Worm (Caenorhabditis elegans) whole organism, L1 larva: Measurements from ENCODE around the gene cwp-1.

Experiments used
- ceh-8 ChIP-seq: fragments of 200-800 bp; sonication (Bioruptor generic); optimal IDR thresholded peaks from 2 replicates; lab custom pipeline; 2018; ENCODE audit warnings: mild to moderate bottlenecking, missing genetic modification characterization, moderate library complexity, missing compliant biosample characterization
- ceh-82 ChIP-seq, 3 experiments: fragments of 150-350 bp in 1 of 3; sonication (generic microtip) in 2 of 3; optimal IDR thresholded peaks; 2 replicates each; lab custom pipeline; 2014 to 2017; ENCODE audit warnings: missing biosample characterization in 3 of 3, missing genetic modification characterization in 3 of 3
- ceh-88 ChIP-seq: fragments of 200-800 bp; sonication (Bioruptor generic); IDR thresholded peaks from 2 replicates; pipeline ENCODE4 v1.3.6; 2022; ENCODE audit warnings: missing genetic modification characterization, missing compliant biosample characterization
- elt-2 ChIP-seq: sonication (generic microtip); optimal IDR thresholded peaks from 2 replicates; lab custom pipeline; 2016; ENCODE audit warnings: missing genetic modification characterization, mild to moderate bottlenecking, inconsistent platforms, missing compliant biosample characterization, missing genetic modification reagents
- ets-5 ChIP-seq: fragments of 200-800 bp; sonication (Bioruptor generic); IDR thresholded peaks from 2 replicates; pipeline ENCODE4 v1.3.6; 2022; ENCODE audit warnings: missing genetic modification characterization, missing compliant biosample characterization
- grh-1 ChIP-seq: fragments of 200-800 bp; sonication (Bioruptor generic); IDR thresholded peaks from 2 replicates; pipeline ENCODE4 v1.3.6; 2022; ENCODE audit warnings: missing genetic modification reagents, missing genetic modification characterization, missing compliant biosample characterization
- lin-35 ChIP-seq, 2 experiments: fragments of 150-350 bp; optimal IDR thresholded peaks; 2 replicates each; lab custom pipeline; 2014; ENCODE audit warnings: missing biosample characterization in 2 of 2, missing genetic modification characterization in 2 of 2, missing genetic modification reagents in 2 of 2
- mab-9 ChIP-seq: fragments of 200-800 bp; sonication (Bioruptor generic); IDR thresholded peaks from 2 replicates; pipeline ENCODE4 v1.3.6; 2022; ENCODE audit warnings: missing genetic modification reagents, missing genetic modification characterization, missing compliant biosample characterization
- nhr-19 ChIP-seq: fragments of 200-800 bp; sonication (Bioruptor generic); conservative IDR thresholded peaks from 2 replicates; pipeline ENCODE4 v1.3.6; 2022; ENCODE audit warnings: missing genetic modification characterization, missing compliant biosample characterization
- nhr-20 ChIP-seq: sonication (generic microtip); optimal IDR thresholded peaks from 2 replicates; lab custom pipeline; 2016; ENCODE audit warnings: mild to moderate bottlenecking, missing genetic modification characterization, missing compliant biosample characterization
- nhr-71 ChIP-seq: sonication (generic microtip); optimal IDR thresholded peaks from 2 replicates; lab custom pipeline; 2016; ENCODE audit warnings: mild to moderate bottlenecking, missing genetic modification characterization, moderate library complexity, missing compliant biosample characterization
- nhr-77 ChIP-seq: fragments of 150-350 bp; optimal IDR thresholded peaks from 2 replicates; lab custom pipeline; 2014; ENCODE audit warnings: missing biosample characterization, missing genetic modification characterization
- nhr-84 ChIP-seq: sonication (generic microtip); optimal IDR thresholded peaks from 2 replicates; lab custom pipeline; 2017; ENCODE audit warnings: missing biosample characterization, missing genetic modification characterization
- pag-3 ChIP-seq: sonication (generic microtip); optimal IDR thresholded peaks from 2 replicates; lab custom pipeline; 2017; ENCODE audit warnings: missing genetic modification characterization, mild to moderate bottlenecking, missing compliant biosample characterization, antibody characterized with exemption, borderline replicate concordance; ENCODE audit not compliant: insufficient read depth

cwp-1 gene

DNA sequence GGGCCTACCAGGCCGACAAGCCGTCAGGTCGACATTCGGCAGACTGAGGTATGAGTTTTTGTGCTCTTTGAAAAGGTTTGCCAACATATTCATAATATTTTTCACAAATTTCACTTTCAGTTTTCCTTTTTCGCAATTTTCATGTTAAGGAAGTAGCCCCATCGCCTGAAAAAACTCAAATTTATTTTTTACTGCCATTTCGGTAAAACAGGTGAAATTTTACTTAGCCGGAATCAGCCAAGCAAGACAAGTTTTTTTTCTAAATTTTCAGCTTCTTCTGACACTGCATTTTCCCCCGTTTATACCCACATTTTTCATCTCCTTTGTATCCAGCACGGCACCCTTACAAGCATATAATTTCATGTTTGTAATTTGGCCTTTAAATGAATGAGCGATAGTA, 49.5 kb downstream of the cwp-1 start, which contains the start of gene R02F11.11:
TSS of gene R02F11.11 (plus strand) at position 301 of the 400 bp plus-strand sequence.
- no peak for TF ChIP-seq lin-35 (GFP tag; optimal IDR thresholded peaks at IDR 0.05; lab: Kevin White, UChicago)
- no peak for TF ChIP-seq grh-1 (GFP tag; lab: Robert Waterston, UW)
- TF ChIP-seq nhr-77: no peak
- no peak for TF ChIP-seq ceh-82 (tag; optimal IDR thresholded peaks at IDR 0.05; lab: Kevin White, UChicago)
- no peak for TF ChIP-seq ets-5 (GFP tag; lab: Robert Waterston, UW)
- TF ChIP-seq nhr-20 (tag; lab: Kevin White, UChicago): no peak
- no peak for TF ChIP-seq nhr-19 (GFP tag; lab: Robert Waterston, UW)
- no peak for TF ChIP-seq ceh-8 (GFP tag; lab: Kevin White, UChicago)
- no peak for TF ChIP-seq nhr-84 (tag; lab: Kevin White, UChicago)
- no peak for TF ChIP-seq nhr-71 (tag; lab: Kevin White, UChicago)
- TF ChIP-seq ceh-88 (GFP tag; lab: Robert Waterston, UW): no peak
- TF ChIP-seq mab-9 (GFP tag; lab: Robert Waterston, UW): no peak
- no peak for TF ChIP-seq elt-2 (tag; lab: Kevin White, UChicago)
- TF ChIP-seq pag-3 (tag; lab: Kevin White, UChicago): no peak
